Worm (Caenorhabditis elegans): ENCODE results near the gene lmd-3.
A peak's percentile ranks its signal among the peaks of the same experiment; 100 is the strongest.

The lmd-3 gene

DNA sequence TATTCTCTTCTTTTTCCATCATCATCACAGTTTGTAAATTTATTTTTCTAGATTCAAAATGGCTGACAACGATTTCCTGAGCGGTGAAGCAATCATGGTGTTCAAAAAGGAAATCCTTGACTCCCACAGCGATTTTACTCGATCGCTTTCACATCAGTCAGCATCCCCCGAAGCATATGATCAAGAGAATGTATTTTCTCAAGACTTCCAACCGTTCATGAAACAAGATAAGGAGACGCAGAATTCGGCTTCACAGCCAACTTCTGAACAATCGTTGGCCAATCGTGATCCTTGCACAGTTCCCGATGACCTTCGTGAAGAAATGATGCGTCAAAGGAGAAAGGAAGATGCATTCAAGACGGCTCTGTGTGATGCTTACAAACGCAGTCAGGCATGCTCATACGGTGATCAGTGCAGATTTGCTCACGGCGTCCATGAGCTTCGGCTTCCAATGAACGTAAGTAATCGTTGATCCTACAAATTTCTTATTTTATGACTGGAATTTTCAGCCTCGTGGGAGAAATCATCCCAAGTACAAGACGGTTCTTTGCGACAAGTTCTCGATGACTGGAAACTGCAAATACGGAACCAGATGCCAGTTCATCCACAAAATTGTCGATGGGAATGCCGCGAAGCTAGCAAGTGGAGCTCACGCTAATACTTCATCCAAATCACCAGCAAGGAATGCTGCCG lies 30.4 kb downstream of the lmd-3 start, which contains the start of gene pos-1:
Gene pos-1, plus strand, starts transcription at position 51 of the 693 bp plus-strand sequence.
- TF ChIP-seq aha-1 (tag) (peak; percentile 97), dmd-9 (GFP tag; IDR thresholded peaks at IDR 0.05) (no peak), aly-2 (tag; optimal IDR thresholded peaks at IDR 0.05) (no peak)

DNA sequence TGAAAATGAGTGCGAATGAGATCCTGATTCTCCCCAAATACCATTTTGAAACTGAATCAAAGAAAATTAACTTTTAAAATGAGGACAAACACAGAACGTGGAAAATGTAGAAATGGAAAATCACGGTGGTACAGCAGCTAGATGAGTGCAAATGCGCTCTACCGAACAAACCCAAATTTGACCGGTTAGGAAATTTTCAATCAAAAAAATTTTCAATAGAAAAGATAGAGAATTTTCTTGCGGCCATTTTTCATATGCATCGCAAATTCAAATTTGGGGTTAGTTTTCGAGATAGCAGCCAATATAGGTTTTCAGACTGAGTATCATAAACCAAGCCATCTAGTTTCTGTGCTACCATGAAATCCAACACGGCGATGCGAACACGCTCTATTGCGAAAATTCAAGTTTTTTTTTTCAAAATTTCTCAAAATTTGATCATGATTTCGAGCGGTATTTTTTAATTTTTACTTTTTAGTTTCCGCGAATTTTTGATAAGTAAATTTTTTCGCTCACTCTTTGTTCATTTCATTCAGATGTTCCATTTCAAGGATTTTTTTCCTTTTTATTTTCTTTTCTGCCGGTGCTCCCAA lies 31.1 kb downstream of the lmd-3 start, which contains the start of gene vha-18:
Gene vha-18, minus strand, starts transcription at position 51 of the 590 bp plus-strand sequence.
- TF ChIP-seq lin-38 (GFP tag; IDR thresholded peaks at IDR 0.05) (peak; percentile 97), unc-130 (GFP tag; optimal IDR thresholded peaks at IDR 0.05) (peak; percentile 86), F49E8.2 (tag; optimal IDR thresholded peaks at IDR 0.05; ENCODE audit: borderline replicate concordance) (peak; percentile 88), egl-27 (tag; optimal IDR thresholded peaks at IDR 0.05) (no peak), Y48G9A.11 (GFP tag; IDR thresholded peaks at IDR 0.05) (peak; percentile 90), mdt-29 (GFP tag; IDR thresholded peaks at IDR 0.05) (no peak), fos-1 (tag; optimal IDR thresholded peaks at IDR 0.05) (no peak), snpc-1.2 (GFP tag; IDR thresholded peaks at IDR 0.05) (peak; percentile 71)

DNA sequence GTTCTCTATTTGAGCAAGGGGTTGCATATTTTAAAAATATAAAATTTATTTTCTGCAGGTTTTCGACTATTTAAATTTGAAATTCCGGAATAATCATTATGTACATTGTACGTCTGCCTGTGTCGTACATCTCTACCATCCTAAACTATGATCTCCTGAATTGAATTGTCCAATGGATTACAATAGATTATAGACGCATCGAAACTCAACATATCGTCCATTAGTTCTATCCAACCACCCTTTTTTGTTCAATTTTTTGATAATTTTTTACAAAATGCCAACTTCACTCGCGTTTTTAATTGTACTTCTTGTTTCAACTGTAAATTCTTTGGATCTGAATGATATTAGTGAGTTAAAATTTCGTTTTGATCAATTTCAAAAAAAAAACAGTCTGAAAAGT lies 34.2 kb downstream of the lmd-3 start, which contains the start of gene F52E1.2:
Gene F52E1.2, plus strand, starts transcription at position 190 of the 400 bp plus-strand sequence.
- TF ChIP-seq unc-62 (GFP tag; optimal IDR thresholded peaks at IDR 0.05 in 1 of 2) (peak in 1 of 2 experiments; percentile 93), unc-62 (tag; optimal IDR thresholded peaks at IDR 0.05) (no peak), nhr-41 (GFP tag; IDR thresholded peaks at IDR 0.05) (no peak)

DNA sequence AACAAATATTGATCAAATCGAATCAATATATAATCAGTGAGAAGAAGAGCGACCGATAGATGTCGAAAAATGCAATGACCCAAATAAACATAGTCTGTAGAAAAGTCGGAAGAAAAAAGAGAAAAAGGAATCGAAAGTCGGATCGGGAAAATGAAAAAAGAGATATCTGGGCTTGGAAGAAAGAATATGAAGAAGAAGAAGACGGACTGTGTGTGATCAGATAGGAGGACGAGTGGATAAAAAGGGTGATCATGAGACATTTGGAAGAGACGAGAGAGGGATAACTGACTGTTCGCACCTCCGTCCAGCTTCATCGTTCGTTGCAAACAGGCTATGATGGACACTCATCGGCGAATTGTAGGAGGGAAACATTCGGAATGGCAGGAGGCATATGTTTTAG lies 35.0 kb downstream of the lmd-3 start:
- TF ChIP-seq F37D6.2 (tag; optimal IDR thresholded peaks at IDR 0.05) (no peak), D1046.2 (GFP tag; IDR thresholded peaks at IDR 0.05) (no peak), hlh-30 (tag; optimal IDR thresholded peaks at IDR 0.05; ENCODE audit: insufficient read depth) (peak; percentile 37), hlh-11 (tag; optimal IDR thresholded peaks at IDR 0.05) (peak; percentile 67), nhr-28 (tag; optimal IDR thresholded peaks at IDR 0.05) (peak; percentile 26), mxl-3 (GFP tag; optimal IDR thresholded peaks at IDR 0.05) (peak; percentile 55), unc-62 (GFP tag; optimal IDR thresholded peaks at IDR 0.05 in 1 of 2) (peak in 1 of 2 experiments; percentile 37), unc-62 (tag; optimal IDR thresholded peaks at IDR 0.05) (no peak)

DNA sequence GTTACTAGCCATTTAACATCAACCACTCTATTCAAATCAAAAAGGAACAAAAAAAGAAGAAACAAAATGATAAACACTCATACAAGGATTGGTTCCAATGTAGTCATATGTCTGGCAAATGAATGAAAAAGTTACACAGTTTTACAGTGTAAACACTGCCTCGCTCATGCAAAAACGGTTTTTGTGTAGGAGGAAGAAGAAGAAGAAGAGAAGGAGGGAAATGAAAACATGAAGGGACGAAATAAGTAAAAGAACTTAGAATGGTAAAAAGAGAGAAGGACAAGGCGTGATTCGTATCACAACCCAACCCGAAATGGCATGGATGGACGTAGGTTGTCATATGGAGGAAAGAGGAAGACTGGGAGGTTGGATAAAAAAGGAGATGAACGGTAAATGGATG lies 37.7 kb downstream of the lmd-3 start:
- TF ChIP-seq nhr-48 (tag; optimal IDR thresholded peaks at IDR 0.05) (peak; percentile 35), nhr-28 (tag; optimal IDR thresholded peaks at IDR 0.05) (peak; percentile 11), unc-62 (GFP tag; optimal IDR thresholded peaks at IDR 0.05 in 1 of 2) (peak in 1 of 2 experiments; percentile 90), unc-62 (tag; optimal IDR thresholded peaks at IDR 0.05) (no peak), cey-2 (tag; optimal IDR thresholded peaks at IDR 0.05; ENCODE audit: borderline replicate concordance, insufficient read depth) (peak; percentile 78), pha-4 (GFP tag; IDR thresholded peaks at IDR 0.05) (no peak), pha-4 (tag; optimal IDR thresholded peaks at IDR 0.05) (peak; percentile 35), hlh-11 (tag; optimal IDR thresholded peaks at IDR 0.05) (peak; percentile 18), madf-9 (GFP tag; conservative IDR thresholded peaks at IDR 0.05) (no peak), daf-16 (GFP tag; optimal IDR thresholded peaks at IDR 0.05) (no peak), daf-16 (tag; optimal IDR thresholded peaks at IDR 0.05) (peak; percentile 54), dve-1 (tag; optimal IDR thresholded peaks at IDR 0.05; ENCODE audit: insufficient read depth) (peak; percentile 27), ces-1 (GFP tag; optimal IDR thresholded peaks at IDR 0.05) (no peak), attf-4 (tag; optimal IDR thresholded peaks at IDR 0.05) (no peak), mxl-3 (GFP tag; optimal IDR thresholded peaks at IDR 0.05) (peak; percentile 16), hlh-30 (tag; optimal IDR thresholded peaks at IDR 0.05; ENCODE audit: insufficient read depth) (peak; percentile 43), saeg-2 (GFP tag; IDR thresholded peaks at IDR 0.05) (no peak), lin-29 (GFP tag; IDR thresholded peaks at IDR 0.05) (no peak), nhr-76 (tag; optimal IDR thresholded peaks at IDR 0.05) (no peak)
